Fruit fly (Drosophila melanogaster): ENCODE measurements around the gene CG1677.

dm6 chrX:7416953-7417352 lies 11.4 kb upstream of the CG1677 start, which contains the start of gene CG34337:
- TF ChIP-seq CG6854 (GFP tag; optimal IDR thresholded peaks at IDR 0.05) = no peak
- no peak for TF ChIP-seq Blimp-1 (GFP tag; optimal IDR thresholded peaks at IDR 0.05)
- TF ChIP-seq Eip93F (GFP tag; optimal IDR thresholded peaks at IDR 0.05) = no peak
- no peak for TF ChIP-seq Hr38 (GFP tag; optimal IDR thresholded peaks at IDR 0.05)
- no peak for TF ChIP-seq Ets96B (tag; optimal IDR thresholded peaks at IDR 0.05)
- no peak for TF ChIP-seq net (GFP tag; optimal IDR thresholded peaks at IDR 0.05)
- no peak for TF ChIP-seq Sox15 (GFP tag; optimal IDR thresholded peaks at IDR 0.05)
- TF ChIP-seq CG4318 (GFP tag; optimal IDR thresholded peaks at IDR 0.05) = no peak
- no peak for TF ChIP-seq fkh (GFP tag; optimal IDR thresholded peaks at IDR 0.05)
- TF ChIP-seq esn (GFP tag; optimal IDR thresholded peaks at IDR 0.05) = no peak

Measured in whole organism, prepupa.